Worm (Caenorhabditis elegans) whole organism, early embryonic: ENCODE results near the gene fbf-2.

Source experiments
- B0310.2 ChIP-seq: sonication (generic microtip); optimal IDR thresholded peaks from 2 replicates; lab custom pipeline; 2016; ENCODE audit warnings: mild to moderate bottlenecking, missing genetic modification characterization, missing compliant biosample characterization
- F13C5.2 ChIP-seq: sonication (generic microtip); optimal IDR thresholded peaks from 2 replicates; lab custom pipeline; 2017; ENCODE audit warnings: mild to moderate bottlenecking, missing genetic modification characterization, inconsistent platforms, missing compliant biosample characterization
- aly-1 ChIP-seq: sonication (generic microtip); optimal IDR thresholded peaks from 2 replicates; lab custom pipeline; 2016; ENCODE audit warnings: missing genetic modification characterization, missing compliant biosample characterization
- ama-1 ChIP-seq: fragments of 150-350 bp; optimal IDR thresholded peaks from 2 replicates; lab custom pipeline; 2014
- ceh-13 ChIP-seq: fragments of 200-800 bp; sonication (Bioruptor generic); optimal IDR thresholded peaks from 2 replicates; lab custom pipeline; 2018; ENCODE audit warnings: mild to moderate bottlenecking, missing genetic modification characterization, missing compliant biosample characterization
- ceh-36 ChIP-seq: sonication (generic microtip); optimal IDR thresholded peaks from 2 replicates; lab custom pipeline; 2016; ENCODE audit warnings: missing genetic modification characterization, inconsistent platforms, missing compliant biosample characterization
- ets-7 ChIP-seq: sonication (generic microtip); optimal IDR thresholded peaks from 2 replicates; lab custom pipeline; 2016; ENCODE audit warnings: missing genotype, missing genetic modification characterization, missing compliant biosample characterization
- flt-1 ChIP-seq: fragments of 200-800 bp; sonication (Bioruptor generic); IDR thresholded peaks from 2 replicates; pipeline ENCODE4 v1.3.6; 2022; ENCODE audit warnings: missing genetic modification characterization, missing compliant biosample characterization
- hmg-4 ChIP-seq: fragments of 200-800 bp; sonication (Bioruptor generic); optimal IDR thresholded peaks from 2 replicates; lab custom pipeline; 2018; ENCODE audit warnings: mild to moderate bottlenecking, missing genetic modification characterization, missing compliant biosample characterization
- scrt-1 ChIP-seq: fragments of 200-800 bp; sonication (Bioruptor generic); IDR thresholded peaks from 2 replicates; pipeline ENCODE4 v1.3.6; 2022; ENCODE audit warnings: missing genetic modification characterization, missing compliant biosample characterization
- sea-1 ChIP-seq: fragments of 200-800 bp; sonication (Bioruptor generic); conservative IDR thresholded peaks from 2 replicates; pipeline ENCODE4 v1.3.6; 2022; ENCODE audit warnings: missing genetic modification characterization, missing compliant biosample characterization
- tbx-11 ChIP-seq: fragments of 200-800 bp; sonication (Bioruptor generic); IDR thresholded peaks from 2 replicates; pipeline ENCODE4 v1.3.6; 2022; ENCODE audit warnings: missing genetic modification characterization, missing compliant biosample characterization
- tbx-37 ChIP-seq: fragments of 200-800 bp; sonication (Bioruptor generic); conservative IDR thresholded peaks from 2 replicates; pipeline ENCODE4 v1.3.6; 2022; ENCODE audit warnings: missing genetic modification reagents, missing genetic modification characterization, missing compliant biosample characterization
- tra-4 ChIP-seq: sonication (generic microtip); optimal IDR thresholded peaks from 2 replicates; lab custom pipeline; 2017; ENCODE audit warnings: missing genetic modification characterization, missing compliant biosample characterization

ce11 chrII:6049546-6049945 is 41.7 kb downstream of the fbf-2 start:
- TF ChIP-seq ama-1 (no peak), tra-4 (tag; lab: Kevin White, UChicago) (no peak), flt-1 (GFP tag; lab: Robert Waterston, UW) (no peak), B0310.2 (tag; lab: Kevin White, UChicago) (no peak), scrt-1 (no peak), ceh-13 (GFP tag; lab: Kevin White, UChicago) (no peak), ets-7 (no peak), hmg-4 (GFP tag; lab: Kevin White, UChicago) (no peak), tbx-37 (GFP tag; lab: Robert Waterston, UW) (no peak), aly-1 (tag; lab: Kevin White, UChicago) (no peak), F13C5.2 (tag; lab: Kevin White, UChicago) (no peak), sea-1 (GFP tag; lab: Robert Waterston, UW) (no peak), ceh-36 (tag; lab: Kevin White, UChicago) (no peak), tbx-11 (GFP tag; lab: Robert Waterston, UW) (no peak)
